Fruit fly (Drosophila melanogaster) whole organism, embryonic: ENCODE measurements around the gene CG17283.

Experiments
- Aef1 ChIP-seq: fragments of 200-800 bp; sonication (Bioruptor generic); IDR thresholded peaks from 3 replicates; pipeline ENCODE4 v1.3.6; 2022; ENCODE audit warnings: missing biosample characterization, missing genetic modification characterization
- Atf6 ChIP-seq: fragments of 200-800 bp; sonication (Bioruptor generic); IDR thresholded peaks from 2 replicates; pipeline ENCODE4 v1.3.6; 2022; ENCODE audit warnings: missing biosample characterization, missing genetic modification characterization
- BEAF-32 ChIP-seq: fragments of 200-800 bp; sonication (Bioruptor generic); optimal IDR thresholded peaks from 3 replicates; lab custom pipeline; 2017; ENCODE audit warnings: missing biosample characterization, missing genetic modification characterization, mild to moderate bottlenecking, moderate library complexity, missing genetic modification reagents
- CG12104 ChIP-seq: fragments of 200-800 bp; sonication (Bioruptor generic); optimal IDR thresholded peaks from 3 replicates; lab custom pipeline; 2016; ENCODE audit warnings: missing biosample characterization, missing genetic modification characterization
- CG12942 ChIP-seq: fragments of 200-800 bp; sonication (Bioruptor generic); optimal IDR thresholded peaks from 3 replicates; lab custom pipeline; 2016; ENCODE audit warnings: missing biosample characterization, missing genetic modification characterization
- CG17328 ChIP-seq: fragments of 200-800 bp; sonication (Bioruptor generic); IDR thresholded peaks from 2 replicates; pipeline ENCODE4 v1.3.6; 2022; ENCODE audit warnings: missing biosample characterization, missing genetic modification characterization
- CG17802 ChIP-seq: fragments of 200-800 bp; sonication (Bioruptor generic); optimal IDR thresholded peaks from 2 replicates; lab custom pipeline; 2018; ENCODE audit warnings: missing biosample characterization, mild to moderate bottlenecking, missing genetic modification characterization, moderate library complexity
- CG18011 ChIP-seq: fragments of 200-800 bp; sonication (Bioruptor generic); optimal IDR thresholded peaks from 2 replicates; lab custom pipeline; 2017; ENCODE audit warnings: missing biosample characterization, missing genetic modification characterization, mild to moderate bottlenecking, moderate library complexity, missing genotype
- CG18476 ChIP-seq: fragments of 200-800 bp; sonication (Bioruptor generic); optimal IDR thresholded peaks from 2 replicates; lab custom pipeline; 2016; ENCODE audit warnings: missing biosample characterization, mild to moderate bottlenecking, missing genetic modification characterization
- CG2202 ChIP-seq: fragments of 200-800 bp; sonication (Bioruptor generic); optimal IDR thresholded peaks from 2 replicates; lab custom pipeline; 2018; ENCODE audit warnings: missing biosample characterization, mild to moderate bottlenecking, missing genetic modification characterization
- CG2875 ChIP-seq: fragments of 200-800 bp; sonication (Bioruptor generic); optimal IDR thresholded peaks from 2 replicates; lab custom pipeline; 2017; ENCODE audit warnings: missing biosample characterization, mild to moderate bottlenecking, missing genetic modification characterization, missing genetic modification reagents
- CG30403 ChIP-seq: fragments of 200-800 bp; sonication (Bioruptor generic); optimal IDR thresholded peaks from 3 replicates; lab custom pipeline; 2016; ENCODE audit warnings: missing biosample characterization, missing genetic modification characterization
- CG32532 ChIP-seq: fragments of 200-800 bp; sonication (Bioruptor generic); IDR thresholded peaks from 2 replicates; pipeline ENCODE4 v1.3.6; 2022; ENCODE audit warnings: missing biosample characterization, missing genetic modification characterization
- CG32767 ChIP-seq: fragments of 200-800 bp; sonication (Bioruptor generic); IDR thresholded peaks from 2 replicates; pipeline ENCODE4 v1.3.6; 2022; ENCODE audit warnings: missing biosample characterization, missing genetic modification characterization
- CG3847 ChIP-seq: fragments of 200-800 bp; sonication (Bioruptor generic); IDR thresholded peaks from 2 replicates; pipeline ENCODE4 v1.3.6; 2022; ENCODE audit warnings: missing biosample characterization, missing genetic modification characterization
- CG43689 ChIP-seq: fragments of 200-800 bp; sonication (Bioruptor generic); IDR thresholded peaks from 2 replicates; pipeline ENCODE4 v1.3.6; 2022; ENCODE audit warnings: missing biosample characterization, missing genetic modification characterization
- CG4404 ChIP-seq: fragments of 200-800 bp; sonication (Bioruptor generic); IDR thresholded peaks from 2 replicates; pipeline ENCODE4 v1.3.6; 2022; ENCODE audit warnings: missing biosample characterization, missing genetic modification characterization
- CG7963 ChIP-seq: fragments of 200-800 bp; sonication (Bioruptor generic); IDR thresholded peaks from 3 replicates; pipeline ENCODE4 v1.3.6; 2022; ENCODE audit warnings: missing biosample characterization, missing genetic modification characterization; ENCODE audit not compliant: partially characterized antibody
- Camta ChIP-seq: fragments of 200-800 bp; sonication (Bioruptor generic); optimal IDR thresholded peaks from 2 replicates; lab custom pipeline; 2016; ENCODE audit warnings: missing biosample characterization, missing genetic modification characterization
- GATAe ChIP-seq: fragments of 200-800 bp; sonication (Bioruptor generic); conservative IDR thresholded peaks from 2 replicates; pipeline ENCODE4 v1.3.6; 2022; ENCODE audit warnings: missing biosample characterization, missing genetic modification characterization
- HLH54F ChIP-seq: fragments of 200-800 bp; sonication (Bioruptor generic); optimal IDR thresholded peaks from 3 replicates; lab custom pipeline; 2016; ENCODE audit warnings: missing biosample characterization, missing genetic modification characterization
- Hmr ChIP-seq: fragments of 200-800 bp; sonication (Bioruptor generic); optimal IDR thresholded peaks from 3 replicates; lab custom pipeline; 2017; ENCODE audit warnings: mild to moderate bottlenecking, missing biosample characterization, missing genetic modification reagents, missing genetic modification characterization
- Opbp ChIP-seq: fragments of 200-800 bp; sonication (Bioruptor generic); IDR thresholded peaks from 3 replicates; pipeline ENCODE4 v1.3.6; 2022; ENCODE audit warnings: missing biosample characterization, missing genetic modification characterization; ENCODE audit not compliant: partially characterized antibody
- Ptx1 ChIP-seq: fragments of 200-800 bp; sonication (Bioruptor generic); IDR thresholded peaks from 2 replicates; pipeline ENCODE4 v1.3.6; 2022; ENCODE audit warnings: missing biosample characterization, missing genetic modification characterization
- Rfx ChIP-seq: fragments of 200-800 bp; sonication (Bioruptor generic); IDR thresholded peaks from 2 replicates; pipeline ENCODE4 v1.3.6; 2022; ENCODE audit warnings: missing biosample characterization, missing genetic modification characterization
- Spps ChIP-seq: fragments of 200-800 bp; sonication (Bioruptor generic); optimal IDR thresholded peaks from 2 replicates; lab custom pipeline; 2018; ENCODE audit warnings: missing biosample characterization, mild to moderate bottlenecking, missing genetic modification characterization
- Vsx1 ChIP-seq: fragments of 200-800 bp; sonication (Bioruptor generic); optimal IDR thresholded peaks from 2 replicates; lab custom pipeline; 2017; ENCODE audit warnings: missing biosample characterization, mild to moderate bottlenecking, missing genetic modification characterization, missing genetic modification reagents
- al ChIP-seq: fragments of 200-800 bp; sonication (Bioruptor generic); IDR thresholded peaks from 2 replicates; pipeline ENCODE4 v1.3.6; 2022; ENCODE audit warnings: missing biosample characterization, missing genetic modification characterization
- ara ChIP-seq: fragments of 200-800 bp; sonication (Bioruptor generic); IDR thresholded peaks from 2 replicates; pipeline ENCODE4 v1.3.6; 2022; ENCODE audit warnings: missing biosample characterization, missing genetic modification characterization
- bcd ChIP-seq: fragments of 200-800 bp; sonication (Bioruptor generic); optimal IDR thresholded peaks from 2 replicates; lab custom pipeline; 2017; ENCODE audit warnings: missing biosample characterization, mild to moderate bottlenecking, missing genetic modification characterization
- btn ChIP-seq: fragments of 200-800 bp; sonication (Bioruptor generic); optimal IDR thresholded peaks from 2 replicates; lab custom pipeline; 2016; ENCODE audit warnings: missing biosample characterization, missing genetic modification characterization
- cas ChIP-seq: fragments of 200-800 bp; sonication (Bioruptor generic); IDR thresholded peaks from 2 replicates; pipeline ENCODE4 v1.3.6; 2022; ENCODE audit warnings: missing biosample characterization, missing genetic modification characterization
- cato ChIP-seq: fragments of 200-800 bp; sonication (Bioruptor generic); optimal IDR thresholded peaks from 2 replicates; lab custom pipeline; 2016; ENCODE audit warnings: missing biosample characterization, missing genetic modification characterization, borderline replicate concordance
- croc ChIP-seq: fragments of 200-800 bp; sonication (Bioruptor generic); conservative IDR thresholded peaks from 3 replicates; pipeline ENCODE4 v1.3.6; 2022; ENCODE audit warnings: missing biosample characterization, missing genetic modification characterization
- da ChIP-seq: fragments of 200-800 bp; sonication (Bioruptor generic); optimal IDR thresholded peaks from 2 replicates; lab custom pipeline; 2016; ENCODE audit warnings: missing biosample characterization, missing genetic modification characterization
- ewg ChIP-seq: fragments of 200-800 bp; sonication (Bioruptor generic); optimal IDR thresholded peaks from 3 replicates; lab custom pipeline; 2017; ENCODE audit warnings: mild to moderate bottlenecking, missing biosample characterization, missing genetic modification reagents, missing genetic modification characterization
- gro ChIP-seq: fragments of 200-800 bp; sonication (Bioruptor generic); optimal IDR thresholded peaks from 2 replicates; lab custom pipeline; 2016; ENCODE audit warnings: missing biosample characterization, missing genetic modification characterization
- gsb ChIP-seq: fragments of 200-800 bp; sonication (Bioruptor generic); IDR thresholded peaks from 2 replicates; pipeline ENCODE4 v1.3.6; 2022; ENCODE audit warnings: missing biosample characterization, missing genetic modification characterization
- inv ChIP-seq: fragments of 200-800 bp; sonication (Bioruptor generic); IDR thresholded peaks from 2 replicates; pipeline ENCODE4 v1.3.6; 2022; ENCODE audit warnings: missing biosample characterization, missing genetic modification characterization; ENCODE audit not compliant: partially characterized antibody
- lbe ChIP-seq: fragments of 200-800 bp; sonication (Bioruptor generic); optimal IDR thresholded peaks from 2 replicates; lab custom pipeline; 2016; ENCODE audit warnings: missing biosample characterization, mild to moderate bottlenecking, missing genetic modification characterization
- p53 ChIP-seq: fragments of 200-800 bp; sonication (Bioruptor generic); optimal IDR thresholded peaks from 2 replicates; lab custom pipeline; 2016; ENCODE audit warnings: missing biosample characterization, missing genetic modification characterization
- pb ChIP-seq: fragments of 200-800 bp; sonication (Bioruptor generic); optimal IDR thresholded peaks from 3 replicates; lab custom pipeline; 2016; ENCODE audit warnings: missing biosample characterization, missing genetic modification characterization
- psq ChIP-seq: fragments of 200-800 bp; sonication (Bioruptor generic); optimal IDR thresholded peaks from 2 replicates; lab custom pipeline; 2017; ENCODE audit warnings: missing biosample characterization, missing genetic modification characterization
- run ChIP-seq: fragments of 200-800 bp; sonication (Bioruptor generic); optimal IDR thresholded peaks from 3 replicates; lab custom pipeline; 2018; ENCODE audit warnings: missing biosample characterization, mild to moderate bottlenecking, missing genetic modification characterization
- scrt ChIP-seq: fragments of 200-800 bp; sonication (Bioruptor generic); optimal IDR thresholded peaks from 2 replicates; lab custom pipeline; 2018; ENCODE audit warnings: missing biosample characterization, mild to moderate bottlenecking, missing genetic modification characterization, moderate library complexity
- tna ChIP-seq: fragments of 200-800 bp; sonication (Bioruptor generic); IDR thresholded peaks from 2 replicates; pipeline ENCODE4 v1.3.6; 2022; ENCODE audit warnings: missing biosample characterization, missing genetic modification characterization; ENCODE audit not compliant: partially characterized antibody
- tx ChIP-seq: fragments of 200-800 bp; sonication (Bioruptor generic); optimal IDR thresholded peaks from 2 replicates; lab custom pipeline; 2016; ENCODE audit warnings: missing biosample characterization, missing genetic modification characterization
- zen2 ChIP-seq: fragments of 200-800 bp; sonication (Bioruptor generic); IDR thresholded peaks from 3 replicates; pipeline ENCODE4 v1.3.6; 2022; ENCODE audit warnings: missing biosample characterization, missing genetic modification characterization; ENCODE audit not compliant: partially characterized antibody

The CG17283 gene

dm6 chr3R:17400675-17401118 lies 7.0 kb upstream of the CG17283 start (continued):
- TF ChIP-seq GATAe (GFP tag; lab: Robert Waterston, UW) = no peak
- no peak for TF ChIP-seq Spps (tag; lab: Kevin White, UChicago)
- no peak for TF ChIP-seq CG18476 (GFP tag; lab: Kevin White, UChicago)
- peak; percentile 28 for TF ChIP-seq CG30403 (GFP tag; lab: Kevin White, UChicago)
- TF ChIP-seq bcd (GFP tag; lab: Kevin White, UChicago) = peak; percentile 45
- TF ChIP-seq CG2202 (tag; lab: Kevin White, UChicago) = no peak
- no peak for TF ChIP-seq Camta
- no peak for TF ChIP-seq inv
- TF ChIP-seq tx (GFP tag; lab: Kevin White, UChicago) = no peak
- peak; percentile 2 for TF ChIP-seq p53 (GFP tag; lab: Kevin White, UChicago)
- no peak for TF ChIP-seq cato
- peak; percentile 49 for TF ChIP-seq CG12104
- TF ChIP-seq btn (GFP tag; lab: Kevin White, UChicago) = no peak
- TF ChIP-seq gsb (GFP tag; lab: Robert Waterston, UW) = no peak
- TF ChIP-seq al (GFP tag; lab: Robert Waterston, UW) = no peak
- peak; percentile 52; the same call in 1 of the 2 replicates for TF ChIP-seq Rfx (GFP tag; lab: Robert Waterston, UW)
- no peak for TF ChIP-seq CG43689 (GFP tag; lab: Robert Waterston, UW)
- TF ChIP-seq ewg (GFP tag; lab: Kevin White, UChicago) = no peak
- TF ChIP-seq tna (GFP tag; lab: Robert Waterston, UW) = no peak
- 0 out of 3 replicates have a peak, but pooled peaks have one; percentile 24 for TF ChIP-seq croc (GFP tag; lab: Robert Waterston, UW)
- no peak for TF ChIP-seq CG2875 (GFP tag; lab: Kevin White, UChicago)
- TF ChIP-seq, all 482 proteins: peak for 121

dm6 chr3R:17401289-17401752 lies 6.4 kb upstream of the CG17283 start:
- TF ChIP-seq zen2 (GFP tag; lab: Robert Waterston, UW) = peak; percentile 63; the same call in 1 of the 3 replicates
- 0 out of 2 replicates have a peak, but pooled peaks have one; percentile 22 for TF ChIP-seq CG17328 (GFP tag; lab: Robert Waterston, UW)
- TF ChIP-seq pb (GFP tag; lab: Kevin White, UChicago) = peak; percentile 27
- TF ChIP-seq HLH54F = peak; percentile 60
- no peak for TF ChIP-seq CG4404
- peak; percentile 28 for TF ChIP-seq scrt
- peak; percentile 47; the same call in 1 of the 2 replicates for TF ChIP-seq Ptx1 (GFP tag; lab: Robert Waterston, UW)
- 0 out of 2 replicates have a peak, but pooled peaks have one; percentile 31 for TF ChIP-seq cas
- peak; percentile 79 for TF ChIP-seq inv
- peak; percentile 90 for TF ChIP-seq BEAF-32
- TF ChIP-seq run (tag; lab: Kevin White, UChicago) = no peak
- peak; percentile 23; the same call in 1 of the 2 replicates for TF ChIP-seq CG32767 (GFP tag; lab: Robert Waterston, UW)
- TF ChIP-seq Hmr (GFP tag; lab: Kevin White, UChicago) = peak; percentile 71
- TF ChIP-seq Opbp (GFP tag; lab: Robert Waterston, UW) = peak; percentile 86
- peak; percentile 51 for TF ChIP-seq gro (GFP tag; lab: Kevin White, UChicago)
- TF ChIP-seq lbe (GFP tag; lab: Kevin White, UChicago) = peak; percentile 3
- TF ChIP-seq da = no peak
- peak; percentile 40 for TF ChIP-seq CG3847 (GFP tag; lab: Robert Waterston, UW)
- TF ChIP-seq CG18011 (GFP tag; lab: Kevin White, UChicago) = peak; percentile 52
- 0 out of 3 replicates have a peak, but pooled peaks have one; percentile 27 for TF ChIP-seq Aef1 (GFP tag; lab: Robert Waterston, UW)
- peak; percentile 22; the same call in 1 of the 2 replicates for TF ChIP-seq Atf6
- peak; percentile 53 for TF ChIP-seq Camta
- no peak for TF ChIP-seq btn (GFP tag; lab: Kevin White, UChicago)
- peak; percentile 76 for TF ChIP-seq CG32532 (GFP tag; lab: Robert Waterston, UW)
- peak; percentile 57 for TF ChIP-seq CG12942 (GFP tag; lab: Kevin White, UChicago)
- peak; percentile 66 for TF ChIP-seq CG17802 (tag; lab: Kevin White, UChicago)
- no peak for TF ChIP-seq Vsx1 (GFP tag; lab: Kevin White, UChicago)
- no peak for TF ChIP-seq ara (GFP tag; lab: Robert Waterston, UW)
- peak; percentile 73; the same call in 2 of the 3 replicates for TF ChIP-seq CG7963
- no peak for TF ChIP-seq psq (GFP tag; lab: Kevin White, UChicago)
- peak; percentile 14; the same call in 1 of the 2 replicates for TF ChIP-seq GATAe (GFP tag; lab: Robert Waterston, UW)
